Worm (Caenorhabditis elegans): ENCODE results near the gene prdx-6.

prdx-6 gene

DNA sequence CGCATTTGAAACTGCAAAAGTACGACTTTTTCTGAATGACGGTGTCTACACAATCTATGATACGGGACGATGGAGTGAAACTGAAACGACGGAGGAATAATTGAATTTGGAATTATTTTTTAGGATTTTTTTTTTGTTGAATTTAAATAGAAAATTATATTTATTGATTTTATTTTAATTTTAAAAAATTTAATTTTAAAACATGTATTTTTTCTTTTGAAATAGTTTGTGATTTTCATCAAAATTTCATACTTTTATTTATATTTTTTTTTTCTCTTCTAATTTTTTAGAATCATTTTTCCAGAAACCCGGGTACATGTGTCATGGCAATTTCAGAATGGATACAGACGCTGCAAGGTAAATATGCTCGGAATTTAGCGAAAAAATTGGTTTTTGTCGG is 10.5 kb upstream of the prdx-6 start, which contains the start of gene Y38C1AA.1:
TSS of gene Y38C1AA.1 (plus strand) at position 301 of the 400 bp plus-strand sequence.
- TF ChIP-seq daf-19 (GFP tag; conservative IDR thresholded peaks at IDR 0.05) (no peak), unc-62 (GFP tag; optimal IDR thresholded peaks at IDR 0.05 in 1 of 2) (no peak), unc-62 (tag; optimal IDR thresholded peaks at IDR 0.05) (no peak), fkh-10 (GFP tag; optimal IDR thresholded peaks at IDR 0.05) (no peak), php-3 (GFP tag; IDR thresholded peaks at IDR 0.05) (no peak)

DNA sequence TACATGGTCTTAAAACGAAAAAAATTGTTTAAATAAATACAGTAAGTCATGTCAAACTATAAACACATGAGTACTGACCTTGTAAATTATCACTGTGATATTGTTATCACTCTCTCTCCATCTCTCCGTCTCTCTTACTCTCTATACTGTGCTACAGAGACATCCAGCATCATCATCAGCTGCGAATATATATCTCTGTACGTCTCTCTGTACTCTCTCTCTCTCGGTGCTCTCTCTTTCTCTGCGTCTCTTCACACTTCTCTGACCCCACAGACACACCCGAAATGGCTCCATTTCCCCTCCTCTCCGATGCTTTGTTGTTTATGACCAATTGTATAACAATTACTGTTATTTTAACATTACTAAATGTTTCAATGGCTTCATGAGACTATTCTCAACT is 7.8 kb upstream of the prdx-6 start:
- no peak for TF ChIP-seq lir-3 (tag; optimal IDR thresholded peaks at IDR 0.05)
- TF ChIP-seq lsy-2 (tag; optimal IDR thresholded peaks at IDR 0.05), result peak in 1 of 2 experiments; percentile 56
- TF ChIP-seq lin-39 (tag; optimal IDR thresholded peaks at IDR 0.05), result no peak
- no peak for TF ChIP-seq gei-8 (GFP tag; optimal IDR thresholded peaks at IDR 0.05)
- peak; percentile 72 for TF ChIP-seq php-3 (GFP tag; IDR thresholded peaks at IDR 0.05)
- peak; percentile 44 for TF ChIP-seq dpl-1 (GFP tag; optimal IDR thresholded peaks at IDR 0.05)
- TF ChIP-seq ctbp-1 (GFP tag; IDR thresholded peaks at IDR 0.05), result no peak
- TF ChIP-seq hlh-11 (tag; optimal IDR thresholded peaks at IDR 0.05), result peak; percentile 90
- peak in 1 of 2 experiments; percentile 50 for TF ChIP-seq mdl-1 (tag; optimal IDR thresholded peaks at IDR 0.05)
- peak; percentile 62 for TF ChIP-seq hlh-30 (tag; optimal IDR thresholded peaks at IDR 0.05; ENCODE audit: insufficient read depth)
- TF ChIP-seq Y75B8A.6 (GFP tag; IDR thresholded peaks at IDR 0.05), result 0 out of 2 replicates have a peak, but pooled peaks have one; percentile 70
- no peak for TF ChIP-seq F44E2.7 (GFP tag; IDR thresholded peaks at IDR 0.05)
- TF ChIP-seq nhr-48 (tag; optimal IDR thresholded peaks at IDR 0.05), result peak; percentile 70
- peak; percentile 50 for TF ChIP-seq nhr-77 (tag; optimal IDR thresholded peaks at IDR 0.05)
- TF ChIP-seq dmd-6 (GFP tag; IDR thresholded peaks at IDR 0.05), result peak; percentile 84
- TF ChIP-seq daf-16 (GFP tag; optimal IDR thresholded peaks at IDR 0.05), result no peak
- TF ChIP-seq daf-16 (tag; optimal IDR thresholded peaks at IDR 0.05), result peak; percentile 96
- peak; percentile 91 for TF ChIP-seq nhr-28 (tag; optimal IDR thresholded peaks at IDR 0.05)
- no peak for TF ChIP-seq mxl-3 (GFP tag; optimal IDR thresholded peaks at IDR 0.05)
- no peak for TF ChIP-seq daf-8 (GFP tag; IDR thresholded peaks at IDR 0.05)
- peak; percentile 11 for TF ChIP-seq rbr-2 (tag; optimal IDR thresholded peaks at IDR 0.05)
- no peak for TF ChIP-seq madf-5 (GFP tag; IDR thresholded peaks at IDR 0.05)
- peak; percentile 64 for TF ChIP-seq pqm-1 (tag; optimal IDR thresholded peaks at IDR 0.05)
- peak; percentile 64 for TF ChIP-seq nhr-102 (tag; optimal IDR thresholded peaks at IDR 0.05)
- TF ChIP-seq pha-4 (GFP tag; IDR thresholded peaks at IDR 0.05), result no peak
- no peak for TF ChIP-seq pha-4 (tag; optimal IDR thresholded peaks at IDR 0.05)
- peak in 1 of 2 experiments; percentile 60 for TF ChIP-seq unc-62 (GFP tag; optimal IDR thresholded peaks at IDR 0.05 in 1 of 2)
- TF ChIP-seq unc-62 (tag; optimal IDR thresholded peaks at IDR 0.05), result no peak
- TF ChIP-seq dve-1 (tag; optimal IDR thresholded peaks at IDR 0.05; ENCODE audit: insufficient read depth), result peak; percentile 91
- peak; percentile 81 for TF ChIP-seq nhr-41 (GFP tag; IDR thresholded peaks at IDR 0.05)
- 0 out of 2 replicates have a peak, but pooled peaks have one; percentile 27 for TF ChIP-seq hmg-1.1 (GFP tag; IDR thresholded peaks at IDR 0.05)
- no peak for TF ChIP-seq mep-1 (tag; optimal IDR thresholded peaks at IDR 0.05)

DNA sequence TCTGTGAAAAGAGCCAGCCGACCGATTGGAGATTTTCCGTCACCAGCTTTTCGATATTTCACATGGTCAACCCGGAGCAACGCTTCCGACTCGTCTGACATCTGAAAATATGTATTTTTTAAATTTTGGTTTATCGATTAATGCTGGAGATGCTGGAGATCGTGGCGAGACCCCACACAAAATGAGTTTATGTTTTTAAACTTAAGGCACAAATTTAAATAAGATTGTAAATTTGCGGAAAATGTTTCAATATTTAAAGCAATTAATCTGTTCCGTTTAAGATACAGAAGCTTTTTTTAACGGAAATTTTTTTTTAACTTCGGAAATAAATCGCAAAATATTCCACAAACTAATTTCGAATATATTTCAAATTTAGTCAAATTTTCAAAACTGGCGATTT is 13.3 kb downstream of the prdx-6 start, which contains the start of gene gtf-2H1:
TSS of gene gtf-2H1 (minus strand) at position 101 of the 400 bp plus-strand sequence.
- TF ChIP-seq ces-1 (GFP tag; optimal IDR thresholded peaks at IDR 0.05), result no peak
- TF ChIP-seq nhr-41 (GFP tag; IDR thresholded peaks at IDR 0.05), result no peak
- TF ChIP-seq tag-97 (GFP tag; IDR thresholded peaks at IDR 0.05), result no peak

DNA sequence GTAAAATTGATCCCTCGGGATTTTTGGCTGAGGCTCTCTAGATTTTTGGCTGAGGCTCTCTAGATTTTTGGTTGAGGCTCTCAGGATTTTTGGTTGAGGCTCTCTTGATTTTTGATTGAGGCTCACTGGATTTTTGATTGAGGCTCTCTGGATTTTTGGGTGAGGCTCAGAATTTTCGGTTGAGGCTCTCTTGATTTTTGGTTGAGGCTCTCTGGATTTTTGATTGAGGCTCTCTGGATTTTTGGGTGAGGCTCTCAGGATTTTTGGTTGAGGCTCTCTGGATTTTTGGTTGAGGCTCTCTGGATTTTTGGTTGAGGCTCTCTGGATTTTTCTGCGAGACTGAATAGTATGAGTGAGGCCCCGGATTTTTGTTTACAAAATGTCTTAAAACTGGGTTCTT is 17.8 kb downstream of the prdx-6 start:
- TF ChIP-seq aly-2 (tag; optimal IDR thresholded peaks at IDR 0.05) (no peak), lsy-2 (tag; optimal IDR thresholded peaks at IDR 0.05) (no peak), ceh-32 (tag; optimal IDR thresholded peaks at IDR 0.05; ENCODE audit: poor library complexity) (no peak), Y48G9A.11 (GFP tag; IDR thresholded peaks at IDR 0.05) (no peak), T20F7.1 (GFP tag; optimal IDR thresholded peaks at IDR 0.05) (no peak), nhr-76 (tag; optimal IDR thresholded peaks at IDR 0.05) (no peak), F44E2.7 (GFP tag; IDR thresholded peaks at IDR 0.05) (no peak), nhr-11 (tag; optimal IDR thresholded peaks at IDR 0.05) (no peak), nhr-25 (tag; optimal IDR thresholded peaks at IDR 0.05; ENCODE audit: borderline replicate concordance, insufficient read depth) (no peak), ztf-11 (tag; optimal IDR thresholded peaks at IDR 0.05) (no peak), dmd-9 (GFP tag; IDR thresholded peaks at IDR 0.05) (no peak), unc-62 (GFP tag; optimal IDR thresholded peaks at IDR 0.05 in 1 of 2) (no peak), unc-62 (tag; optimal IDR thresholded peaks at IDR 0.05) (no peak), spr-3 (GFP tag; optimal IDR thresholded peaks at IDR 0.05) (no peak), fkh-10 (GFP tag; optimal IDR thresholded peaks at IDR 0.05) (no peak), F26F4.8 (GFP tag; conservative IDR thresholded peaks at IDR 0.05) (no peak)
